Worm (Caenorhabditis elegans) whole organism, midembryonic: ENCODE data around the gene chch-3.

Source experiments
- T22C8.4 ChIP-seq: fragments of 200-800 bp; sonication (Bioruptor generic); IDR thresholded peaks from 2 replicates; pipeline ENCODE4 v1.3.6; 2022; ENCODE audit warnings: missing genetic modification characterization, missing compliant biosample characterization
- cog-1 ChIP-seq: sonication (generic microtip); optimal IDR thresholded peaks from 2 replicates; lab custom pipeline; 2016; ENCODE audit warnings: missing genetic modification characterization, missing compliant biosample characterization
- flt-1 ChIP-seq: fragments of 200-800 bp; sonication (Bioruptor generic); IDR thresholded peaks from 2 replicates; pipeline ENCODE4 v1.3.6; 2022; ENCODE audit warnings: missing genetic modification characterization, missing compliant biosample characterization
- ref-1 ChIP-seq: fragments of 200-800 bp; sonication (Bioruptor generic); conservative IDR thresholded peaks from 2 replicates; pipeline ENCODE4 v1.3.6; 2022; ENCODE audit warnings: missing genetic modification reagents, missing genetic modification characterization, missing compliant biosample characterization
- tab-1 ChIP-seq: fragments of 200-800 bp; sonication (Bioruptor generic); IDR thresholded peaks from 2 replicates; pipeline ENCODE4 v1.3.6; 2022; ENCODE audit warnings: missing genetic modification characterization, missing compliant biosample characterization
- ztf-29 ChIP-seq: fragments of 200-800 bp; sonication (Bioruptor generic); IDR thresholded peaks from 2 replicates; pipeline ENCODE4 v1.3.6; 2022; ENCODE audit warnings: missing genetic modification reagents, missing genetic modification characterization, missing compliant biosample characterization

ce11 chrII:9447965-9448364 lies 31.2 kb downstream of the chch-3 start, which contains the start of gene chil-18:
- no peak for TF ChIP-seq flt-1
- no peak for TF ChIP-seq T22C8.4 (GFP tag; lab: Robert Waterston, UW)
- no peak for TF ChIP-seq cog-1 (tag; lab: Kevin White, UChicago)
- no peak for TF ChIP-seq ztf-29 (GFP tag; lab: Robert Waterston, UW)
- TF ChIP-seq tab-1 = no peak
- TF ChIP-seq ref-1 (GFP tag; lab: Robert Waterston, UW) = no peak
